Fruit fly (Drosophila melanogaster): ENCODE results near the gene Pex3.
A peak's percentile ranks its signal among the peaks of the same experiment; 100 is the strongest.

The Pex3 gene

dm6 chr3L:15161549-15161948 is 17.4 kb downstream of the Pex3 start, which contains the start of gene CG6878:
Gene CG6878 (plus strand): TSS chr3L:15161817.
- TF ChIP-seq CG15710 (tag; optimal IDR thresholded peaks at IDR 0.05) = no peak
- no peak for TF ChIP-seq CG32121 (GFP tag; IDR thresholded peaks at IDR 0.05)
- no peak for TF ChIP-seq CG8301 (tag; optimal IDR thresholded peaks at IDR 0.05)
- no peak for TF ChIP-seq CG4496 (GFP tag; IDR thresholded peaks at IDR 0.05)

dm6 chr3L:15162005-15162404 is 17.9 kb downstream of the Pex3 start:
- no peak for TF ChIP-seq Ets98B (GFP tag; IDR thresholded peaks at IDR 0.05)
- no peak for TF ChIP-seq CG8301 (tag; optimal IDR thresholded peaks at IDR 0.05)
- no peak for TF ChIP-seq CG15710 (tag; optimal IDR thresholded peaks at IDR 0.05)
- no peak for TF ChIP-seq CG13204 (GFP tag; optimal IDR thresholded peaks at IDR 0.05)
- no peak for TF ChIP-seq CG14655 (GFP tag; optimal IDR thresholded peaks at IDR 0.05)
- TF ChIP-seq CG34367 (tag; optimal IDR thresholded peaks at IDR 0.05) = no peak
- no peak for TF ChIP-seq gl (tag; optimal IDR thresholded peaks at IDR 0.05)
- no peak for TF ChIP-seq CG10348 (GFP tag; IDR thresholded peaks at IDR 0.05)
- TF ChIP-seq EcR (GFP tag; optimal IDR thresholded peaks at IDR 0.05) = no peak
- TF ChIP-seq CG9948 (tag; optimal IDR thresholded peaks at IDR 0.05) = no peak
- TF ChIP-seq CG8159 (tag; optimal IDR thresholded peaks at IDR 0.05) = no peak
- no peak for TF ChIP-seq Pif1B (GFP tag; optimal IDR thresholded peaks at IDR 0.05)
- no peak for TF ChIP-seq CG4496 (GFP tag; IDR thresholded peaks at IDR 0.05)
- no peak for TF ChIP-seq fd96Ca (GFP tag; IDR thresholded peaks at IDR 0.05)
- no peak for TF ChIP-seq rn (GFP tag; IDR thresholded peaks at IDR 0.05)
- no peak for TF ChIP-seq CG17806 (tag; optimal IDR thresholded peaks at IDR 0.05)
- TF ChIP-seq Snoo (tag; optimal IDR thresholded peaks at IDR 0.05) = no peak
- no peak for TF ChIP-seq D1 (tag; optimal IDR thresholded peaks at IDR 0.05)
- no peak for TF ChIP-seq Pif1A (GFP tag; optimal IDR thresholded peaks at IDR 0.05)

- TF ChIP-seq CG8301 (tag; optimal IDR thresholded peaks at IDR 0.05) (no peak), CG10348 (GFP tag; IDR thresholded peaks at IDR 0.05) (no peak)
Measured at dm6 chr3L:15162988-15163387, 18.8 kb downstream of the Pex3 start.

dm6 chr3L:15163414-15163813 is 19.3 kb downstream of the Pex3 start, which contains the start of gene CG7011:
Gene CG7011 (minus strand): TSS chr3L:15163628.
- TF ChIP-seq EcR (GFP tag; optimal IDR thresholded peaks at IDR 0.05) (no peak), gl (tag; optimal IDR thresholded peaks at IDR 0.05) (no peak), CG9948 (tag; optimal IDR thresholded peaks at IDR 0.05) (no peak), CG13204 (GFP tag; optimal IDR thresholded peaks at IDR 0.05) (no peak), CG15710 (tag; optimal IDR thresholded peaks at IDR 0.05) (no peak), Pif1A (GFP tag; optimal IDR thresholded peaks at IDR 0.05) (no peak), Ets98B (GFP tag; IDR thresholded peaks at IDR 0.05) (no peak), CG34367 (tag; optimal IDR thresholded peaks at IDR 0.05) (no peak), Snoo (tag; optimal IDR thresholded peaks at IDR 0.05) (no peak), rn (GFP tag; IDR thresholded peaks at IDR 0.05) (no peak)

- no peak for TF ChIP-seq CG9948 (tag; optimal IDR thresholded peaks at IDR 0.05)
- TF ChIP-seq CG8301 (tag; optimal IDR thresholded peaks at IDR 0.05) = no peak
- TF ChIP-seq CG10348 (GFP tag; IDR thresholded peaks at IDR 0.05) = no peak
- no peak for TF ChIP-seq EcR (GFP tag; optimal IDR thresholded peaks at IDR 0.05)
- no peak for TF ChIP-seq D1 (tag; optimal IDR thresholded peaks at IDR 0.05)
- TF ChIP-seq rn (GFP tag; IDR thresholded peaks at IDR 0.05) = no peak
- no peak for TF ChIP-seq Pif1B (GFP tag; optimal IDR thresholded peaks at IDR 0.05)
Measured at dm6 chr3L:15169010-15169409, 24.9 kb downstream of the Pex3 start.

- TF ChIP-seq CG10348 (GFP tag; IDR thresholded peaks at IDR 0.05) (no peak), Pif1B (GFP tag; optimal IDR thresholded peaks at IDR 0.05) (no peak), CG17806 (tag; optimal IDR thresholded peaks at IDR 0.05) (no peak), Snoo (tag; optimal IDR thresholded peaks at IDR 0.05) (no peak), CG9948 (tag; optimal IDR thresholded peaks at IDR 0.05) (no peak), CG8301 (tag; optimal IDR thresholded peaks at IDR 0.05) (no peak), CG15710 (tag; optimal IDR thresholded peaks at IDR 0.05) (no peak)
Measured at dm6 chr3L:15169795-15170194, 25.6 kb downstream of the Pex3 start.

dm6 chr3L:15171769-15172403 is 27.7 kb downstream of the Pex3 start:
- 0 out of 3 replicates have a peak, but pooled peaks have one; percentile 24 for TF ChIP-seq fd96Ca (GFP tag; IDR thresholded peaks at IDR 0.05)
- no peak for TF ChIP-seq gl (tag; optimal IDR thresholded peaks at IDR 0.05)
- peak; percentile 38 for TF ChIP-seq CG8159 (tag; optimal IDR thresholded peaks at IDR 0.05)
- no peak for TF ChIP-seq D1 (tag; optimal IDR thresholded peaks at IDR 0.05)
- TF ChIP-seq Ets98B (GFP tag; IDR thresholded peaks at IDR 0.05) = no peak
- peak; percentile 2 for TF ChIP-seq CG17806 (tag; optimal IDR thresholded peaks at IDR 0.05)
- TF ChIP-seq CG12605 (GFP tag; IDR thresholded peaks at IDR 0.05) = peak; percentile 15; the same call in 1 of the 2 replicates
- TF ChIP-seq CG8301 (tag; optimal IDR thresholded peaks at IDR 0.05) = peak; percentile 53
- peak; percentile 67 for TF ChIP-seq CG14655 (GFP tag; optimal IDR thresholded peaks at IDR 0.05)
- TF ChIP-seq Snoo (tag; optimal IDR thresholded peaks at IDR 0.05) = no peak

Data from whole organism, pupa.